Fruit fly (Drosophila melanogaster): ENCODE data around the gene EMC2B.
A peak's percentile ranks its signal among the peaks of the same experiment; 100 is the strongest.

EMC2B gene

dm6 chr3R:16986181-16987074 is 5.2 kb downstream of the EMC2B start (continued):
- TF ChIP-seq HmgD (GFP tag; optimal IDR thresholded peaks at IDR 0.05): peak; percentile 88
- TF ChIP-seq CG14965 (GFP tag; optimal IDR thresholded peaks at IDR 0.05; ENCODE audit: borderline replicate concordance): peak; percentile 54
- peak; percentile 82 for TF ChIP-seq CG4424 (GFP tag; optimal IDR thresholded peaks at IDR 0.05)
- peak; percentile 91 for TF ChIP-seq CG12744 (GFP tag; optimal IDR thresholded peaks at IDR 0.05)
- TF ChIP-seq Ets65A (GFP tag): peak; percentile 99
- peak; percentile 82 for TF ChIP-seq CG8290 (GFP tag; optimal IDR thresholded peaks at IDR 0.05)
- peak in 1 of 2 experiments; percentile 99 for TF ChIP-seq CG8290 (tag; optimal IDR thresholded peaks at IDR 0.05)
- peak; percentile 11; the same call in 1 of the 2 replicates for TF ChIP-seq inv (GFP tag; IDR thresholded peaks at IDR 0.05; ENCODE audit: partially characterized antibody)
- no peak for TF ChIP-seq HLHmδ (GFP tag; optimal IDR thresholded peaks at IDR 0.05)
- TF ChIP-seq CG11695 (GFP tag; IDR thresholded peaks at IDR 0.05): peak; percentile 94
- no peak for TF ChIP-seq Dfd (GFP tag; optimal IDR thresholded peaks at IDR 0.05)
- peak; percentile 86 for TF ChIP-seq CG1233 (GFP tag; optimal IDR thresholded peaks at IDR 0.05)
- peak; percentile 94 for TF ChIP-seq Side (GFP tag; optimal IDR thresholded peaks at IDR 0.05)
- TF ChIP-seq Fer2 (tag; optimal IDR thresholded peaks at IDR 0.05): peak; percentile 88
- TF ChIP-seq vfl (GFP tag; optimal IDR thresholded peaks at IDR 0.05): peak; percentile 92
- TF ChIP-seq bsh (GFP tag; optimal IDR thresholded peaks at IDR 0.05): peak; percentile 62 to 75
- TF ChIP-seq CG10543 (GFP tag; optimal IDR thresholded peaks at IDR 0.05): peak; percentile 98
- TF ChIP-seq NFAT (GFP tag; IDR thresholded peaks at IDR 0.05): peak; percentile 99
- no peak for TF ChIP-seq cad (GFP tag; optimal IDR thresholded peaks at IDR 0.05)
- peak; percentile 97 for TF ChIP-seq CG34376 (GFP tag; optimal IDR thresholded peaks at IDR 0.05)
- TF ChIP-seq pzg (GFP tag; optimal IDR thresholded peaks at IDR 0.05): peak; percentile 36
- peak; percentile 93 for TF ChIP-seq CG2199 (GFP tag; IDR thresholded peaks at IDR 0.05)
- peak; percentile 91 for TF ChIP-seq PHDP (tag; optimal IDR thresholded peaks at IDR 0.05)
- peak; percentile 87 for TF ChIP-seq CkIIα-i1 (GFP tag; IDR thresholded peaks at IDR 0.05)
- peak; percentile 66 for TF ChIP-seq CG18764 (GFP tag; optimal IDR thresholded peaks at IDR 0.05)
- peak; percentile 93 for TF ChIP-seq sens (GFP tag)
- peak; percentile 97 for TF ChIP-seq Aef1 (GFP tag; IDR thresholded peaks at IDR 0.05)
- TF ChIP-seq nmo (GFP tag; optimal IDR thresholded peaks at IDR 0.05): peak; percentile 84
- peak; percentile 59 for TF ChIP-seq twi (tag; optimal IDR thresholded peaks at IDR 0.05)
- TF ChIP-seq Hey (tag; optimal IDR thresholded peaks at IDR 0.05): peak; percentile 98
- TF ChIP-seq BEAF-32 (GFP tag; optimal IDR thresholded peaks at IDR 0.05): peak; percentile 20
- TF ChIP-seq Pdp1 (GFP tag; optimal IDR thresholded peaks at IDR 0.05): peak; percentile 94 to 96
- peak; percentile 37 for TF ChIP-seq pfk (GFP tag; optimal IDR thresholded peaks at IDR 0.05)
- TF ChIP-seq CG17361 (GFP tag; IDR thresholded peaks at IDR 0.05): peak; percentile 63; the same call in 2 of the 3 replicates
- peak; percentile 47; the same call in 1 of the 2 replicates for TF ChIP-seq Dip2 (GFP tag; IDR thresholded peaks at IDR 0.05)
- peak; percentile 85 for TF ChIP-seq CG10147 (GFP tag; optimal IDR thresholded peaks at IDR 0.05)
- TF ChIP-seq CG12236 (GFP tag; optimal IDR thresholded peaks at IDR 0.05): peak; percentile 72
- peak; percentile 76 for TF ChIP-seq CG31365 (tag; optimal IDR thresholded peaks at IDR 0.05)
- TF ChIP-seq CG4707 (GFP tag; optimal IDR thresholded peaks at IDR 0.05): peak; percentile 51
- peak; percentile 98 for TF ChIP-seq Dbx (GFP tag; IDR thresholded peaks at IDR 0.05)
- no peak for TF ChIP-seq ato (GFP tag; IDR thresholded peaks at IDR 0.05; ENCODE audit: partially characterized antibody)
- TF ChIP-seq crc (GFP tag; optimal IDR thresholded peaks at IDR 0.05): peak; percentile 92
- no peak for TF ChIP-seq lov (optimal IDR thresholded peaks at IDR 0.05)
- TF ChIP-seq lov (GFP tag; IDR thresholded peaks at IDR 0.05): peak; percentile 92
- TF ChIP-seq CG14441 (GFP tag; IDR thresholded peaks at IDR 0.05): peak; percentile 98
- peak; percentile 41 for TF ChIP-seq CG3407 (GFP tag; optimal IDR thresholded peaks at IDR 0.05)
- peak; percentile 96 for TF ChIP-seq Rx (GFP tag; IDR thresholded peaks at IDR 0.05)
- peak; percentile 33 for TF ChIP-seq CG1529 (GFP tag; optimal IDR thresholded peaks at IDR 0.05)
- peak; percentile 91 for TF ChIP-seq Hsf (GFP tag; optimal IDR thresholded peaks at IDR 0.05)
